Fruit fly (Drosophila melanogaster): ENCODE data around the gene CG10097.

Gene CG10097

DNA sequence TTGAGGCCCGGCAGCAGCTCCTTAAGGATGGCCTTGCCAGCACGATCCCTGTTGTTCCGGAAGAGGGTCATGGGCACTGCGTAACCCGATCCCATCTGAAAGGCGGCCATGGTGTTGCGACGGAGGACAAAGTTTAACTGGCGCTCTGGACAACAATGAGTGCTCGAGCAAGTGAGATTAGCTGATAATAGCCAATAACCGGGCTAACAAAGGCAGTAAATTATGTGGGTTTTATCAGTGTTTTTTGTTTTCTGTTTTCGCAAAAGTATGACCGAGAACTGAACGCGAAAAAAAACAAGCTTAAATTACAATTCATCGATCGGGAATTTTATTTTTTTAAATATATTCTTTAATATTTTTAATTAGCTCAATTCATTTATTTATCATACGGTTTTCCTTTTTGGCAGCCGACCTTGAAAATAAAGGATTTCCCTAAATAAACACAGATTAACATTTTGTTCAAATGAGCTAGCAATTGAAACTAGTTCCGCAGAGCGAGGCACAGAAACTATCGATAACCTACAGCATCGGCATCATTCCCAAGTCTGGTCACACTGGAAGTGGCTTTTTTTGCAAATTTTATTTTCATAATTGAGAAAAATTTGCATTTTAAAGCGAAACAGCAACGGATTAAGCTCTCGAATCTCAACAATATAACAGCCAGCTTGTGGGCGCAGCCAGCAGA, 17.6 kb upstream of the CG10097 start, which contains the start of the genes Dip-C and pps (continued):
- TF ChIP-seq CG2889 (GFP tag; IDR thresholded peaks at IDR 0.05), result no peak
- peak; percentile 74 for TF ChIP-seq Bgb (GFP tag; IDR thresholded peaks at IDR 0.05; ENCODE audit: partially characterized antibody)
- no peak for TF ChIP-seq Taf1 (GFP tag; IDR thresholded peaks at IDR 0.05)
- TF ChIP-seq Dbx (GFP tag; IDR thresholded peaks at IDR 0.05), result no peak
- no peak for TF ChIP-seq Fer2 (tag; optimal IDR thresholded peaks at IDR 0.05)
- no peak for TF ChIP-seq so (GFP tag; IDR thresholded peaks at IDR 0.05)
- no peak for TF ChIP-seq CG17359 (tag; optimal IDR thresholded peaks at IDR 0.05)
- no peak for TF ChIP-seq Lim3 (GFP tag; IDR thresholded peaks at IDR 0.05)
- TF ChIP-seq nau (GFP tag; optimal IDR thresholded peaks at IDR 0.05), result no peak
- TF ChIP-seq MESR4 (GFP tag; optimal IDR thresholded peaks at IDR 0.05), result peak; percentile 49
- peak; percentile 84 for TF ChIP-seq YL-1 (GFP tag; optimal IDR thresholded peaks at IDR 0.05)
- TF ChIP-seq wek (GFP tag; optimal IDR thresholded peaks at IDR 0.05), result peak; percentile 13
- no peak for TF ChIP-seq CG10654 (GFP tag; optimal IDR thresholded peaks at IDR 0.05)
- TF ChIP-seq CTCF (GFP tag; optimal IDR thresholded peaks at IDR 0.05), result no peak
- TF ChIP-seq Xbp1 (GFP tag; optimal IDR thresholded peaks at IDR 0.05), result peak; percentile 3
- no peak for TF ChIP-seq CG5953 (GFP tag; IDR thresholded peaks at IDR 0.05)
- TF ChIP-seq CG8765 (GFP tag; IDR thresholded peaks at IDR 0.05), result no peak
- no peak for TF ChIP-seq Myb (GFP tag; optimal IDR thresholded peaks at IDR 0.05)
- no peak for TF ChIP-seq grn (GFP tag; optimal IDR thresholded peaks at IDR 0.05)
- no peak for TF ChIP-seq CG43689 (GFP tag; IDR thresholded peaks at IDR 0.05)
- no peak for TF ChIP-seq CG4424 (GFP tag; optimal IDR thresholded peaks at IDR 0.05)
- no peak for TF ChIP-seq pum (GFP tag; optimal IDR thresholded peaks at IDR 0.05)
- no peak for TF ChIP-seq B-H2 (GFP tag; optimal IDR thresholded peaks at IDR 0.05)
- TF ChIP-seq peb (GFP tag; IDR thresholded peaks at IDR 0.05), result no peak
- TF ChIP-seq wdn (GFP tag; IDR thresholded peaks at IDR 0.05), result no peak
- no peak for TF ChIP-seq Dad (GFP tag; optimal IDR thresholded peaks at IDR 0.05)
- no peak for TF ChIP-seq crol (GFP tag; IDR thresholded peaks at IDR 0.05)
- no peak for TF ChIP-seq Xrp1 (GFP tag; IDR thresholded peaks at IDR 0.05)
- TF ChIP-seq CG11696 (GFP tag; IDR thresholded peaks at IDR 0.05), result no peak
- no peak for TF ChIP-seq CG18764 (GFP tag; optimal IDR thresholded peaks at IDR 0.05)
- no peak for TF ChIP-seq Jarid2 (GFP tag; optimal IDR thresholded peaks at IDR 0.05)
- no peak for TF ChIP-seq Rx (GFP tag; IDR thresholded peaks at IDR 0.05)
- TF ChIP-seq lov (optimal IDR thresholded peaks at IDR 0.05), result no peak
- TF ChIP-seq lov (GFP tag; IDR thresholded peaks at IDR 0.05), result no peak
- TF ChIP-seq CkIIα-i1 (GFP tag; IDR thresholded peaks at IDR 0.05), result no peak
- TF ChIP-seq slou (GFP tag; optimal IDR thresholded peaks at IDR 0.05), result no peak
- no peak for TF ChIP-seq Chrac-16 (GFP tag; optimal IDR thresholded peaks at IDR 0.05)
- peak; percentile 52 for TF ChIP-seq CG12391 (tag; optimal IDR thresholded peaks at IDR 0.05)
- TF ChIP-seq pita (GFP tag; optimal IDR thresholded peaks at IDR 0.05), result no peak
- TF ChIP-seq CG8478 (optimal IDR thresholded peaks at IDR 0.05), result no peak
- no peak for TF ChIP-seq sim (GFP tag; IDR thresholded peaks at IDR 0.05)
- TF ChIP-seq CG10147 (GFP tag; optimal IDR thresholded peaks at IDR 0.05), result no peak
- TF ChIP-seq B-H1 (GFP tag; IDR thresholded peaks at IDR 0.05), result no peak
- peak; percentile 80 for TF ChIP-seq bbx (GFP tag; IDR thresholded peaks at IDR 0.05; ENCODE audit: partially characterized antibody)
- no peak for TF ChIP-seq psq (GFP tag; optimal IDR thresholded peaks at IDR 0.05)
- no peak for TF ChIP-seq CG12744 (GFP tag; optimal IDR thresholded peaks at IDR 0.05)
- peak; percentile 69 for TF ChIP-seq pzg (GFP tag; optimal IDR thresholded peaks at IDR 0.05)
- no peak for TF ChIP-seq Doc2 (GFP tag; IDR thresholded peaks at IDR 0.05)
- no peak for TF ChIP-seq CG4854 (GFP tag; optimal IDR thresholded peaks at IDR 0.05)
- TF ChIP-seq dysf (GFP tag; IDR thresholded peaks at IDR 0.05), result no peak
- no peak for TF ChIP-seq Atf3 (GFP tag; optimal IDR thresholded peaks at IDR 0.05)
- no peak for TF ChIP-seq CG31224 (GFP tag; IDR thresholded peaks at IDR 0.05)
- no peak for TF ChIP-seq CG14050 (GFP tag; IDR thresholded peaks at IDR 0.05)
- TF ChIP-seq CG3281 (GFP tag; optimal IDR thresholded peaks at IDR 0.05), result no peak
